Fruit fly (Drosophila melanogaster) whole organism, embryonic: Measurements from ENCODE around the gene Trax.
A peak's percentile ranks its signal among the peaks of the same experiment; 100 is the strongest.

Experiments
- ATbp ChIP-seq: fragments of 200-800 bp; sonication (Bioruptor generic); optimal IDR thresholded peaks from 2 replicates; lab custom pipeline; 2017; ENCODE audit warnings: missing biosample characterization, mild to moderate bottlenecking, missing genetic modification characterization, missing genetic modification reagents
- B-H1 ChIP-seq: fragments of 200-800 bp; sonication (Bioruptor generic); IDR thresholded peaks from 3 replicates; pipeline ENCODE4 v1.3.6; 2022; ENCODE audit warnings: missing biosample characterization, missing genetic modification characterization
- Bdp1 ChIP-seq: fragments of 200-800 bp; sonication (Bioruptor generic); optimal IDR thresholded peaks from 3 replicates; lab custom pipeline; 2016; ENCODE audit warnings: missing biosample characterization, missing genetic modification characterization
- Bgb ChIP-seq: fragments of 200-800 bp; sonication (Bioruptor generic); IDR thresholded peaks from 2 replicates; pipeline ENCODE4 v1.3.6; 2022; ENCODE audit warnings: missing biosample characterization, missing genetic modification characterization; ENCODE audit not compliant: partially characterized antibody
- CG1024 ChIP-seq: fragments of 200-800 bp; sonication (Bioruptor generic); IDR thresholded peaks from 2 replicates; pipeline ENCODE4 v1.3.6; 2022; ENCODE audit warnings: missing biosample characterization, missing genetic modification characterization
- CG10654 ChIP-seq: fragments of 200-800 bp; sonication (Bioruptor generic); optimal IDR thresholded peaks from 2 replicates; lab custom pipeline; 2016; ENCODE audit warnings: missing biosample characterization, missing genetic modification characterization
- CG10979 ChIP-seq: fragments of 200-800 bp; sonication (Bioruptor generic); optimal IDR thresholded peaks from 2 replicates; lab custom pipeline; 2018; ENCODE audit warnings: missing biosample characterization, mild to moderate bottlenecking, missing genetic modification characterization, moderate library complexity
- CG11085 ChIP-seq: fragments of 200-800 bp; sonication (Bioruptor generic); IDR thresholded peaks from 2 replicates; pipeline ENCODE4 v1.3.6; 2022; ENCODE audit warnings: missing biosample characterization, missing genetic modification characterization
- CG11560 ChIP-seq: fragments of 200-800 bp; sonication (Bioruptor generic); IDR thresholded peaks from 3 replicates; pipeline ENCODE4 v1.3.6; 2022; ENCODE audit warnings: missing biosample characterization, missing genetic modification characterization
- CG12071 ChIP-seq: fragments of 200-800 bp; sonication (Bioruptor generic); optimal IDR thresholded peaks from 3 replicates; lab custom pipeline; 2018; ENCODE audit warnings: missing biosample characterization, mild to moderate bottlenecking, missing genetic modification characterization
- CG12104 ChIP-seq: fragments of 200-800 bp; sonication (Bioruptor generic); optimal IDR thresholded peaks from 3 replicates; lab custom pipeline; 2016; ENCODE audit warnings: missing biosample characterization, missing genetic modification characterization
- CG1233 ChIP-seq: fragments of 200-800 bp; sonication (Bioruptor generic); optimal IDR thresholded peaks from 4 replicates; lab custom pipeline; 2018; ENCODE audit warnings: missing biosample characterization, mild to moderate bottlenecking, missing genetic modification characterization
- CG12391 ChIP-seq: fragments of 200-800 bp; sonication (Bioruptor generic); optimal IDR thresholded peaks from 3 replicates; lab custom pipeline; 2018; ENCODE audit warnings: missing biosample characterization, mild to moderate bottlenecking, missing genetic modification characterization, moderate library complexity
- CG14014 ChIP-seq: fragments of 200-800 bp; sonication (Bioruptor generic); IDR thresholded peaks from 2 replicates; pipeline ENCODE4 v1.3.6; 2022; ENCODE audit warnings: missing biosample characterization, missing genetic modification characterization
- CG15479 ChIP-seq: fragments of 200-800 bp; sonication (Bioruptor generic); optimal IDR thresholded peaks from 3 replicates; lab custom pipeline; 2019; ENCODE audit warnings: missing biosample characterization, mild to moderate bottlenecking, missing genetic modification characterization, moderate library complexity
- CG15601 ChIP-seq: fragments of 200-800 bp; sonication (Bioruptor generic); optimal IDR thresholded peaks from 3 replicates; lab custom pipeline; 2019; ENCODE audit warnings: missing biosample characterization, mild to moderate bottlenecking, missing genetic modification characterization, moderate library complexity
- CG1603 ChIP-seq: fragments of 200-800 bp; sonication (Bioruptor generic); optimal IDR thresholded peaks from 2 replicates; lab custom pipeline; 2019; ENCODE audit warnings: missing biosample characterization, mild to moderate bottlenecking, missing genetic modification characterization, moderate library complexity
- CG1647 ChIP-seq: fragments of 200-800 bp; sonication (Bioruptor generic); optimal IDR thresholded peaks from 3 replicates; lab custom pipeline; 2016; ENCODE audit warnings: missing biosample characterization, missing genetic modification characterization
- CG17912 ChIP-seq: fragments of 200-800 bp; sonication (Bioruptor generic); optimal IDR thresholded peaks from 2 replicates; lab custom pipeline; 2018; ENCODE audit warnings: missing biosample characterization, mild to moderate bottlenecking, missing genetic modification characterization
- CG2712 ChIP-seq: fragments of 200-800 bp; optimal IDR thresholded peaks from 3 replicates; lab custom pipeline; 2019; ENCODE audit warnings: missing biosample characterization, mild to moderate bottlenecking, missing genetic modification characterization, moderate library complexity
- CG34422 ChIP-seq: fragments of 200-800 bp; sonication (Bioruptor generic); IDR thresholded peaks from 3 replicates; pipeline ENCODE4 v1.3.6; 2022; ENCODE audit warnings: missing biosample characterization, missing genetic modification characterization
- CG3838 ChIP-seq: fragments of 200-800 bp; sonication (Bioruptor generic); optimal IDR thresholded peaks from 3 replicates; lab custom pipeline; 2016; ENCODE audit warnings: missing biosample characterization, missing genetic modification characterization
- CG3847 ChIP-seq: fragments of 200-800 bp; sonication (Bioruptor generic); IDR thresholded peaks from 2 replicates; pipeline ENCODE4 v1.3.6; 2022; ENCODE audit warnings: missing biosample characterization, missing genetic modification characterization
- CG7372 ChIP-seq: fragments of 200-800 bp; sonication (Bioruptor generic); IDR thresholded peaks from 2 replicates; pipeline ENCODE4 v1.3.6; 2022; ENCODE audit warnings: missing biosample characterization, missing genetic modification characterization
- CHES-1-like ChIP-seq: fragments of 200-800 bp; sonication (Bioruptor generic); optimal IDR thresholded peaks from 2 replicates; lab custom pipeline; 2016; ENCODE audit warnings: missing biosample characterization, missing genetic modification characterization
- Dp ChIP-seq: fragments of 200-800 bp; sonication (Bioruptor generic); optimal IDR thresholded peaks from 2 replicates; lab custom pipeline; 2018; ENCODE audit warnings: missing biosample characterization, mild to moderate bottlenecking, missing genetic modification characterization, moderate library complexity
- Fer3 ChIP-seq: fragments of 200-800 bp; sonication (Bioruptor generic); optimal IDR thresholded peaks from 2 replicates; lab custom pipeline; 2018; ENCODE audit warnings: missing biosample characterization, mild to moderate bottlenecking, missing genetic modification characterization, moderate library complexity
- HmgD ChIP-seq: fragments of 200-800 bp; sonication (Bioruptor generic); optimal IDR thresholded peaks from 3 replicates; lab custom pipeline; 2016; ENCODE audit warnings: missing biosample characterization, missing genetic modification characterization
- Hr3 ChIP-seq: fragments of 200-800 bp; sonication (Bioruptor generic); optimal IDR thresholded peaks from 3 replicates; lab custom pipeline; 2016; ENCODE audit warnings: missing biosample characterization, missing genetic modification characterization
- MBD-R2 ChIP-seq: fragments of 200-800 bp; sonication (Bioruptor generic); IDR thresholded peaks from 2 replicates; pipeline ENCODE4 v1.3.6; 2022; ENCODE audit warnings: missing biosample characterization, missing genetic modification characterization
- Stat92E ChIP-seq, 3 experiments: fragments of >200 bp in 2 of 3; fragments of 200-800 bp in 1 of 3; sonication (Bioruptor generic) in 1 of 3; optimal IDR thresholded peaks; 2 replicates each; lab custom pipeline; 2017 to 2019; ENCODE audit warnings: missing biosample characterization in 3 of 3, missing genetic modification characterization in 3 of 3, mild to moderate bottlenecking in 1 of 3, moderate library complexity in 1 of 3
- ab ChIP-seq: fragments of 200-800 bp; sonication (Bioruptor generic); optimal IDR thresholded peaks from 2 replicates; lab custom pipeline; 2016; ENCODE audit warnings: missing biosample characterization, missing genetic modification characterization
- aop ChIP-seq: fragments of 200-800 bp; sonication (Bioruptor generic); IDR thresholded peaks from 2 replicates; pipeline ENCODE4 v1.3.6; 2022; ENCODE audit warnings: missing biosample characterization, missing genetic modification characterization
- bab2 ChIP-seq: fragments of 200-800 bp; sonication (Bioruptor generic); optimal IDR thresholded peaks from 2 replicates; lab custom pipeline; 2016; ENCODE audit warnings: missing biosample characterization, missing genetic modification characterization
- dm ChIP-seq: fragments of 200-800 bp; sonication (Bioruptor generic); optimal IDR thresholded peaks from 3 replicates; lab custom pipeline; 2016; ENCODE audit warnings: missing biosample characterization, missing genetic modification characterization
- dysf ChIP-seq: fragments of 200-800 bp; sonication (Bioruptor generic); IDR thresholded peaks from 3 replicates; pipeline ENCODE4 v1.3.6; 2022; ENCODE audit warnings: missing biosample characterization, missing genetic modification characterization
- eyg ChIP-seq: fragments of 200-800 bp; sonication (Bioruptor generic); optimal IDR thresholded peaks from 3 replicates; lab custom pipeline; 2016; ENCODE audit warnings: missing biosample characterization, missing genetic modification characterization
- gem ChIP-seq: fragments of 200-800 bp; sonication (Bioruptor generic); optimal IDR thresholded peaks from 2 replicates; lab custom pipeline; 2019; ENCODE audit warnings: missing biosample characterization, mild to moderate bottlenecking, missing genetic modification characterization, moderate library complexity
- gsb ChIP-seq: fragments of 200-800 bp; sonication (Bioruptor generic); IDR thresholded peaks from 2 replicates; pipeline ENCODE4 v1.3.6; 2022; ENCODE audit warnings: missing biosample characterization, missing genetic modification characterization
- kay ChIP-seq: fragments of 200-800 bp; sonication (Bioruptor generic); optimal IDR thresholded peaks from 2 replicates; lab custom pipeline; 2016; ENCODE audit warnings: missing biosample characterization, missing genetic modification characterization
- nau ChIP-seq: fragments of 200-800 bp; sonication (Bioruptor generic); optimal IDR thresholded peaks from 3 replicates; lab custom pipeline; 2017; ENCODE audit warnings: missing biosample characterization, mild to moderate bottlenecking, missing genetic modification characterization, missing genetic modification reagents
- nom ChIP-seq: fragments of 200-800 bp; sonication (Bioruptor generic); optimal IDR thresholded peaks from 2 replicates; lab custom pipeline; 2017; ENCODE audit warnings: missing biosample characterization, missing genetic modification characterization, mild to moderate bottlenecking, moderate library complexity, missing genetic modification reagents
- pnt ChIP-seq: fragments of 200-800 bp; sonication (Bioruptor generic); optimal IDR thresholded peaks from 3 replicates; lab custom pipeline; 2016; ENCODE audit warnings: missing biosample characterization, missing genetic modification characterization
- repo ChIP-seq: fragments of 200-800 bp; sonication (Bioruptor generic); optimal IDR thresholded peaks from 2 replicates; lab custom pipeline; 2016; ENCODE audit warnings: missing biosample characterization, missing genetic modification characterization
- sens-2 ChIP-seq: fragments of 200-800 bp; sonication (Bioruptor generic); IDR thresholded peaks from 2 replicates; pipeline ENCODE4 v1.3.6; 2022; ENCODE audit warnings: missing biosample characterization, missing genetic modification characterization
- sr ChIP-seq: fragments of 200-800 bp; sonication (Bioruptor generic); IDR thresholded peaks from 3 replicates; pipeline ENCODE4 v1.3.6; 2022; ENCODE audit warnings: missing biosample characterization, missing genetic modification characterization
- tgo ChIP-seq: fragments of 200-800 bp; sonication (Bioruptor generic); IDR thresholded peaks from 3 replicates; pipeline ENCODE4 v1.3.6; 2022; ENCODE audit warnings: missing biosample characterization, missing genetic modification characterization
- tx ChIP-seq: fragments of 200-800 bp; sonication (Bioruptor generic); optimal IDR thresholded peaks from 2 replicates; lab custom pipeline; 2016; ENCODE audit warnings: missing biosample characterization, missing genetic modification characterization
- unc-4 ChIP-seq: fragments of 200-800 bp; sonication (Bioruptor generic); IDR thresholded peaks from 2 replicates; pipeline ENCODE4 v1.3.6; 2022; ENCODE audit warnings: missing biosample characterization, missing genetic modification characterization; ENCODE audit not compliant: partially characterized antibody

The Trax gene

DNA sequence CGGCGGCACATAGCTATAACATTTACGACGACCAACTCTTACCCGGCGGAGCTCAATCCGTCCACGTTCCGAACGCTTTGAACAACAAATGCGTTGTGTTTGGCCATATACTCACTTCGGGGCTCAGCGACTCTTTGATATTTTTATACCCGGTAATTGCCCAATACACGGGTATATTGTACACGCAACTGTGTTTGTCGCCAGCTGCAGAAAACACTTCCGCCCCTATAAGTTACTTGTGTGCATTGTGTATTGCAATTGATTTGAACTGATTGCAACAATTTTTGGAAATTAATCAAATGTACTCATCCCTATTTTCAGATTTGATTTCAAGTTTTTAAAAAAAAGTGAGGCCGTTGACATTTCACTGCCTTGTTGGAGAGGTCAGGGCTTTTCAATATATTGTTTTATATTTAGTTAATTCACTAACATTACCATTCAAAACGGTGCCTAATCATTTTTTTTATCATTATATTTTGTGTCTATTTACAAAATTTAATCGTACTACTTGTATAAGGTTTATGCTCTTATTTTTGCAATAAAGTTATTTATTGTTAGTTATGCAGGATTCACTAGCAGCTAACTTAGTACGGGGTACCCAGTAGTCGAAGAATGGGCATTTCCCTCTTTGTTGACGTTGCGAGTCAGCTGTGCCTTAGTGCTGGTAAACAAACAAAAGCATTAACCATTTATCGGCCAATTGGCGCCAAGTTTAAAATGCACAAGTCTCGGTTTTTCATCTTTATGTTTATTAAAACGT, 18.4 kb upstream of the Trax start, which contains the start of gene Nagk:
TSS of gene Nagk (minus strand) at position 331 of the 760 bp plus-strand sequence.
- TF ChIP-seq CG10654 (peak; percentile 38), dysf (GFP tag; lab: Robert Waterston, UW) (peak; percentile 34; the same call in 2 of the 3 replicates), MBD-R2 (peak; percentile 44), CG3847 (GFP tag; lab: Robert Waterston, UW) (peak; percentile 22), CG15601 (tag; lab: Kevin White, UChicago) (peak; percentile 14), CG7372 (no peak), ATbp (GFP tag; lab: Kevin White, UChicago) (no peak), pnt (GFP tag; lab: Kevin White, UChicago) (no peak), CHES-1-like (GFP tag; lab: Kevin White, UChicago) (peak; percentile 38), CG12071 (GFP tag; lab: Kevin White, UChicago) (peak; percentile 4), Bgb (GFP tag; lab: Robert Waterston, UW) (peak; percentile 63; the same call in 1 of the 2 replicates), tgo (GFP tag; lab: Robert Waterston, UW) (no peak), bab2 (GFP tag; lab: Kevin White, UChicago) (peak; percentile 44), kay (GFP tag; lab: Kevin White, UChicago) (peak; percentile 52), nom (GFP tag; lab: Kevin White, UChicago) (no peak), Fer3 (tag; lab: Kevin White, UChicago) (no peak), CG1603 (tag; lab: Kevin White, UChicago) (peak; percentile 48), CG1647 (GFP tag; lab: Kevin White, UChicago) (no peak), CG1024 (GFP tag; lab: Robert Waterston, UW) (peak; percentile 22; the same call in 1 of the 2 replicates), CG34422 (GFP tag; lab: Robert Waterston, UW) (peak; percentile 19; the same call in 1 of the 3 replicates), nau (GFP tag; lab: Kevin White, UChicago) (no peak), unc-4 (no peak), tx (GFP tag; lab: Kevin White, UChicago) (peak; percentile 34), sens-2 (GFP tag; lab: Robert Waterston, UW) (no peak), B-H1 (GFP tag; lab: Robert Waterston, UW) (0 out of 3 replicates have a peak, but pooled peaks have one; percentile 19), CG15479 (GFP tag; lab: Kevin White, UChicago) (no peak), CG12391 (tag; lab: Kevin White, UChicago) (peak; percentile 77), HmgD (GFP tag; lab: Kevin White, UChicago) (no peak), CG10979 (peak; percentile 59), CG17912 (GFP tag; lab: Kevin White, UChicago) (no peak), Bdp1 (no peak), eyg (GFP tag; lab: Kevin White, UChicago) (no peak), CG12104 (GFP tag; lab: Kevin White, UChicago) (peak; percentile 77), aop (0 out of 2 replicates have a peak, but pooled peaks have one; percentile 24), CG11085 (no peak), CG2712 (tag; lab: Kevin White, UChicago) (peak; percentile 59), gem (tag; lab: Kevin White, UChicago) (peak; percentile 73), CG3838 (GFP tag; lab: Kevin White, UChicago) (no peak), CG11560 (tag; lab: Robert Waterston, UW) (no peak), CG14014 (peak; percentile 39), Stat92E (GFP tag; optimal IDR thresholded peaks at IDR 0.05; lab: Kevin White, UChicago) (no peak), ab (no peak), gsb (GFP tag; lab: Robert Waterston, UW) (no peak), Dp (GFP tag; lab: Kevin White, UChicago) (peak; percentile 84), dm (peak; percentile 38), sr (GFP tag; lab: Robert Waterston, UW) (peak; percentile 24; the same call in 1 of the 3 replicates), repo (GFP tag; lab: Kevin White, UChicago) (no peak), Hr3 (GFP tag; lab: Kevin White, UChicago) (peak; percentile 77), CG1233 (GFP tag; lab: Kevin White, UChicago) (peak; percentile 61)
